Worm (Caenorhabditis elegans) whole organism, young adult: ENCODE data around the gene npp-15.

ENCODE experiments used
- B0019.2 ChIP-seq: fragments of 200-800 bp; sonication (Bioruptor generic); conservative IDR thresholded peaks from 2 replicates; pipeline ENCODE4 v1.3.6; 2022; ENCODE audit warnings: missing genetic modification reagents, missing genetic modification characterization, missing compliant biosample characterization
- B0261.1 ChIP-seq: sonication (generic microtip); optimal IDR thresholded peaks from 2 replicates; lab custom pipeline; 2016; ENCODE audit warnings: mild to moderate bottlenecking, missing genetic modification characterization, moderate library complexity, missing compliant biosample characterization
- B0336.3 ChIP-seq: fragments of 200-800 bp; sonication (Bioruptor generic); IDR thresholded peaks from 2 replicates; pipeline ENCODE4 v1.3.6; 2022; ENCODE audit warnings: missing genetic modification characterization, missing compliant biosample characterization
- F33H1.4 ChIP-seq: fragments of 200-800 bp; sonication (Bioruptor generic); IDR thresholded peaks from 2 replicates; pipeline ENCODE4 v1.3.6; 2022; ENCODE audit warnings: missing genetic modification reagents, missing genetic modification characterization, missing compliant biosample characterization
- F39B2.1 ChIP-seq: fragments of 200-800 bp; sonication (Bioruptor generic); IDR thresholded peaks from 2 replicates; pipeline ENCODE4 v1.3.6; 2022; ENCODE audit warnings: missing genetic modification reagents, missing genetic modification characterization, missing compliant biosample characterization
- F52B5.7 ChIP-seq: sonication (generic microtip); optimal IDR thresholded peaks from 2 replicates; lab custom pipeline; 2016; ENCODE audit warnings: mild to moderate bottlenecking, missing genetic modification characterization, missing compliant biosample characterization
- F57C9.4 ChIP-seq: sonication (generic microtip); optimal IDR thresholded peaks from 2 replicates; lab custom pipeline; 2017; ENCODE audit warnings: mild to moderate bottlenecking, missing genetic modification characterization, missing compliant biosample characterization
- Y53F4B.3 ChIP-seq: fragments of 200-800 bp; sonication (Bioruptor generic); IDR thresholded peaks from 2 replicates; pipeline ENCODE4 v1.3.6; 2022; ENCODE audit warnings: missing genetic modification reagents, missing genetic modification characterization, missing compliant biosample characterization
- ZK185.1 ChIP-seq: sonication (generic microtip); optimal IDR thresholded peaks from 2 replicates; lab custom pipeline; 2016; ENCODE audit warnings: mild to moderate bottlenecking, missing genetic modification characterization, missing compliant biosample characterization; ENCODE audit not compliant: poor library complexity, severe bottlenecking
- akir-1 ChIP-seq: fragments of 200-800 bp; sonication (Bioruptor generic); optimal IDR thresholded peaks from 2 replicates; lab custom pipeline; 2018; ENCODE audit warnings: mild to moderate bottlenecking, missing genetic modification characterization, moderate library complexity, missing compliant biosample characterization
- attf-3 ChIP-seq: fragments of 200-800 bp; sonication (Bioruptor generic); conservative IDR thresholded peaks from 2 replicates; pipeline ENCODE4 v1.3.6; 2022; ENCODE audit warnings: missing genetic modification reagents, missing genetic modification characterization, missing compliant biosample characterization
- bed-1 ChIP-seq: fragments of 200-800 bp; sonication (Bioruptor generic); IDR thresholded peaks from 2 replicates; pipeline ENCODE4 v1.3.6; 2022; ENCODE audit warnings: missing genetic modification reagents, missing genetic modification characterization, missing compliant biosample characterization
- bed-2 ChIP-seq: fragments of 200-800 bp; sonication (Bioruptor generic); IDR thresholded peaks from 2 replicates; pipeline ENCODE4 v1.3.6; 2022; ENCODE audit warnings: missing genetic modification reagents, missing genetic modification characterization, missing compliant biosample characterization
- ccch-3 ChIP-seq: fragments of 200-800 bp; sonication (Bioruptor generic); optimal IDR thresholded peaks from 2 replicates; lab custom pipeline; 2018; ENCODE audit warnings: mild to moderate bottlenecking, missing genetic modification characterization, missing compliant biosample characterization
- cebp-1 ChIP-seq, 2 experiments: fragments of 200-800 bp in 1 of 2; sonication (Bioruptor generic) in 1 of 2; sonication (generic microtip) in 1 of 2; IDR thresholded peaks in 1 of 2; optimal IDR thresholded peaks in 1 of 2; 2 replicates each; pipeline versions ENCODE4 v1.3.6 to Lab custom; 2017 to 2022; ENCODE audit warnings: missing compliant biosample characterization in 2 of 2, missing genetic modification characterization in 2 of 2, mild to moderate bottlenecking in 1 of 2, missing genetic modification reagents in 1 of 2, moderate library complexity in 1 of 2
- ceh-79 ChIP-seq: sonication (generic microtip); optimal IDR thresholded peaks from 2 replicates; lab custom pipeline; 2017; ENCODE audit warnings: mild to moderate bottlenecking, missing genetic modification characterization, missing compliant biosample characterization
- ceh-91 ChIP-seq: fragments of 200-800 bp; sonication (Bioruptor generic); IDR thresholded peaks from 2 replicates; pipeline ENCODE4 v1.3.6; 2022; ENCODE audit warnings: missing genetic modification reagents, missing genetic modification characterization, missing compliant biosample characterization
- chd-7 ChIP-seq: sonication (generic microtip); optimal IDR thresholded peaks from 2 replicates; lab custom pipeline; 2016; ENCODE audit warnings: mild to moderate bottlenecking, missing genetic modification characterization, moderate library complexity, missing compliant biosample characterization
- dox-1 ChIP-seq: fragments of 200-800 bp; sonication (Bioruptor generic); IDR thresholded peaks from 2 replicates; pipeline ENCODE4 v1.3.6; 2022; ENCODE audit warnings: missing genetic modification reagents, missing genetic modification characterization, missing compliant biosample characterization
- dpl-1 ChIP-seq: fragments of 150-350 bp; optimal IDR thresholded peaks from 2 replicates; lab custom pipeline; 2014; ENCODE audit warnings: missing biosample characterization, missing genetic modification reagents, missing genetic modification characterization
- efl-1 ChIP-seq: fragments of 150-350 bp; optimal IDR thresholded peaks from 2 replicates; lab custom pipeline; 2014; ENCODE audit warnings: missing biosample characterization, missing genetic modification reagents, missing genetic modification characterization
- ets-4 ChIP-seq: fragments of 200-800 bp; sonication (Bioruptor generic); optimal IDR thresholded peaks from 2 replicates; lab custom pipeline; 2018; ENCODE audit warnings: mild to moderate bottlenecking, missing genetic modification characterization, missing compliant biosample characterization
- gei-17 ChIP-seq: fragments of 200-800 bp; sonication (Bioruptor generic); optimal IDR thresholded peaks from 2 replicates; lab custom pipeline; 2018; ENCODE audit warnings: mild to moderate bottlenecking, missing genetic modification characterization, missing compliant biosample characterization
- hlh-26 ChIP-seq: fragments of 200-800 bp; sonication (Bioruptor generic); conservative IDR thresholded peaks from 2 replicates; pipeline ENCODE4 v1.3.6; 2022; ENCODE audit warnings: missing genetic modification reagents, missing genetic modification characterization, missing compliant biosample characterization
- let-526 ChIP-seq: fragments of 200-800 bp; sonication (Bioruptor generic); IDR thresholded peaks from 2 replicates; pipeline ENCODE4 v1.3.6; 2022; ENCODE audit warnings: missing genetic modification reagents, missing genetic modification characterization, missing compliant biosample characterization
- lin-35 ChIP-seq, 3 experiments: fragments of 150-350 bp in 2 of 3; sonication (generic microtip) in 1 of 3; optimal IDR thresholded peaks; 2 replicates each; lab custom pipeline; 2014 to 2018; ENCODE audit warnings: missing biosample characterization in 3 of 3, missing genetic modification characterization in 3 of 3, missing genetic modification reagents in 3 of 3
- lin-40 ChIP-seq: sonication (generic microtip); optimal IDR thresholded peaks from 2 replicates; lab custom pipeline; 2016; ENCODE audit warnings: missing genetic modification characterization, mild to moderate bottlenecking, missing compliant biosample characterization, missing genotype, missing genetic modification reagents
- lin-54 ChIP-seq: fragments of 200-800 bp; sonication (Bioruptor generic); optimal IDR thresholded peaks from 2 replicates; lab custom pipeline; 2018; ENCODE audit warnings: mild to moderate bottlenecking, missing genetic modification characterization, missing compliant biosample characterization
- madf-6 ChIP-seq: fragments of 200-800 bp; sonication (Bioruptor generic); IDR thresholded peaks from 2 replicates; pipeline ENCODE4 v1.3.6; 2022; ENCODE audit warnings: missing genetic modification reagents, missing genetic modification characterization, missing compliant biosample characterization
- mxl-1 ChIP-seq: sonication (generic microtip); optimal IDR thresholded peaks from 2 replicates; lab custom pipeline; 2016; ENCODE audit warnings: missing genetic modification characterization, missing compliant biosample characterization
- nhr-120 ChIP-seq: fragments of 200-800 bp; sonication (Bioruptor generic); IDR thresholded peaks from 2 replicates; pipeline ENCODE4 v1.3.6; 2022; ENCODE audit warnings: missing genetic modification characterization, missing compliant biosample characterization
- nhr-90 ChIP-seq: sonication (generic microtip); optimal IDR thresholded peaks from 2 replicates; lab custom pipeline; 2016; ENCODE audit warnings: missing genotype, mild to moderate bottlenecking, missing genetic modification characterization, missing compliant biosample characterization
- pha-4 ChIP-seq: fragments of 150-350 bp; sonication (generic microtip); optimal IDR thresholded peaks from 2 replicates; lab custom pipeline; 2014; ENCODE audit warnings: missing biosample characterization, missing genetic modification reagents, missing genetic modification characterization
- rpc-1 ChIP-seq, 2 experiments: fragments of 150-350 bp in 1 of 2; sonication (generic microtip) in 1 of 2; optimal IDR thresholded peaks; 2 replicates each; lab custom pipeline; 2014 to 2018; ENCODE audit warnings: missing biosample characterization in 1 of 2, missing genetic modification characterization in 1 of 2, missing genetic modification reagents in 1 of 2, missing genotype in 1 of 2
- sdz-38 ChIP-seq: sonication (generic microtip); optimal IDR thresholded peaks from 2 replicates; lab custom pipeline; 2016; ENCODE audit warnings: missing genotype, missing genetic modification characterization, missing compliant biosample characterization
- sea-2 ChIP-seq: fragments of 200-800 bp; sonication (Bioruptor generic); IDR thresholded peaks from 2 replicates; pipeline ENCODE4 v1.3.6; 2022; ENCODE audit warnings: missing genetic modification characterization, missing compliant biosample characterization
- snpc-3.4 ChIP-seq: sonication (generic microtip); optimal IDR thresholded peaks from 2 replicates; lab custom pipeline; 2017; ENCODE audit warnings: missing genetic modification characterization, mild to moderate bottlenecking, missing compliant biosample characterization, antibody characterized with exemption, moderate library complexity, missing genotype, missing genetic modification reagents
- tbx-9 ChIP-seq: sonication (generic microtip); optimal IDR thresholded peaks from 2 replicates; lab custom pipeline; 2016; ENCODE audit warnings: borderline replicate concordance, missing genetic modification characterization, inconsistent platforms, missing compliant biosample characterization
- ztf-25 ChIP-seq: fragments of 200-800 bp; sonication (Bioruptor generic); IDR thresholded peaks from 2 replicates; pipeline ENCODE4 v1.3.6; 2022; ENCODE audit warnings: missing genetic modification reagents, missing genetic modification characterization, missing compliant biosample characterization
- ztf-6 ChIP-seq: fragments of 200-800 bp; sonication (Bioruptor generic); IDR thresholded peaks from 2 replicates; pipeline ENCODE4 v1.3.6; 2022; ENCODE audit warnings: missing genetic modification reagents, missing genetic modification characterization, missing compliant biosample characterization

The npp-15 gene

ce11 chrIII:7952077-7952765 lies 23.4 kb downstream of the npp-15 start, which contains the start of gene C29E4.15:
C29E4.15 (plus strand) TSS chrIII:7952623.
- TF ChIP-seq ceh-91 (no peak), attf-3 (no peak), snpc-3.4 (tag; lab: Kevin White, UChicago) (peak; percentile 38), akir-1 (GFP tag; lab: Kevin White, UChicago) (no peak), ccch-3 (no peak), Y53F4B.3 (GFP tag; lab: Robert Waterston, UW) (no peak), chd-7 (tag; lab: Kevin White, UChicago) (no peak), lin-35 (GFP tag; optimal IDR thresholded peaks at IDR 0.05; lab: Kevin White, UChicago) (peak in 1 of 3 experiments; percentile 88), lin-54 (peak; percentile 66), F33H1.4 (GFP tag; lab: Robert Waterston, UW) (peak; percentile 63), efl-1 (peak; percentile 44), ets-4 (GFP tag; lab: Kevin White, UChicago) (no peak), B0336.3 (no peak), dpl-1 (peak; percentile 65), F52B5.7 (tag; lab: Kevin White, UChicago) (no peak), rpc-1 (optimal IDR thresholded peaks at IDR 0.05; lab: Kevin White, UChicago) (no peak), rpc-1 (tag; optimal IDR thresholded peaks at IDR 0.05; lab: Kevin White, UChicago) (no peak), lin-40 (tag; lab: Kevin White, UChicago) (no peak), F57C9.4 (tag; lab: Kevin White, UChicago) (no peak), madf-6 (GFP tag; lab: Robert Waterston, UW) (peak; percentile 41; the same call in 1 of the 2 replicates), ztf-6 (GFP tag; lab: Robert Waterston, UW) (no peak), F39B2.1 (no peak), dox-1 (GFP tag; lab: Robert Waterston, UW) (0 out of 2 replicates have a peak, but pooled peaks have one; percentile 9), nhr-120 (GFP tag; lab: Robert Waterston, UW) (no peak), let-526 (no peak), pha-4 (tag; lab: Kevin White, UChicago) (no peak), cebp-1 (GFP tag; IDR thresholded peaks at IDR 0.05; lab: Robert Waterston, UW) (no peak), cebp-1 (tag; optimal IDR thresholded peaks at IDR 0.05; lab: Kevin White, UChicago) (no peak), ztf-25 (GFP tag; lab: Robert Waterston, UW) (no peak)
- TF ChIP-seq, all 124 proteins: peak for 8

- TF ChIP-seq ztf-6 (GFP tag; lab: Robert Waterston, UW) (no peak), nhr-90 (tag; lab: Kevin White, UChicago) (no peak), ZK185.1 (no peak), sdz-38 (tag; lab: Kevin White, UChicago) (no peak), lin-35 (GFP tag; optimal IDR thresholded peaks at IDR 0.05; lab: Kevin White, UChicago) (no peak), chd-7 (tag; lab: Kevin White, UChicago) (no peak), sea-2 (GFP tag; lab: Robert Waterston, UW) (no peak), bed-2 (GFP tag; lab: Robert Waterston, UW) (no peak), bed-1 (GFP tag; lab: Robert Waterston, UW) (no peak), mxl-1 (tag; lab: Kevin White, UChicago) (no peak), ceh-79 (no peak), gei-17 (GFP tag; lab: Kevin White, UChicago) (no peak), nhr-120 (GFP tag; lab: Robert Waterston, UW) (no peak), tbx-9 (tag; lab: Kevin White, UChicago) (no peak), madf-6 (GFP tag; lab: Robert Waterston, UW) (no peak), B0261.1 (tag; lab: Kevin White, UChicago) (no peak), hlh-26 (GFP tag; lab: Robert Waterston, UW) (no peak), F52B5.7 (tag; lab: Kevin White, UChicago) (no peak), B0019.2 (GFP tag; lab: Robert Waterston, UW) (no peak)
Measured at ce11 chrIII:7953208-7953607, 24.4 kb downstream of the npp-15 start, which contains the start of gene let-754. let-754 (minus strand) TSS chrIII:7953308.
